Worm (Caenorhabditis elegans) whole organism, L2 larva: ENCODE measurements around the gene F23D12.11.
A peak's percentile ranks its signal among the peaks of the same experiment; 100 is the strongest.

Experiments
- C34F6.9 ChIP-seq: fragments of 150-350 bp; optimal IDR thresholded peaks from 2 replicates; lab custom pipeline; 2014; ENCODE audit warnings: missing biosample characterization, missing genetic modification characterization
- F13H6.1 ChIP-seq: sonication (generic microtip); optimal IDR thresholded peaks from 2 replicates; lab custom pipeline; 2016; ENCODE audit warnings: missing genetic modification characterization, missing compliant biosample characterization
- ZK546.5 ChIP-seq: sonication (generic microtip); optimal IDR thresholded peaks from 2 replicates; lab custom pipeline; 2017; ENCODE audit warnings: missing biosample characterization, missing genetic modification characterization
- alr-1 ChIP-seq: fragments of 150-350 bp; optimal IDR thresholded peaks from 2 replicates; lab custom pipeline; 2014; ENCODE audit warnings: missing biosample characterization, missing genetic modification characterization
- ama-1 ChIP-seq: fragments of 150-350 bp; optimal IDR thresholded peaks from 2 replicates; lab custom pipeline; 2018; ENCODE audit warnings: inconsistent platforms
- blmp-1 ChIP-seq: sonication (generic microtip); optimal IDR thresholded peaks from 2 replicates; lab custom pipeline; 2017; ENCODE audit warnings: missing genetic modification characterization, mild to moderate bottlenecking, missing compliant biosample characterization, antibody characterized with exemption, moderate library complexity; ENCODE audit not compliant: insufficient read depth
- ceh-16 ChIP-seq: fragments of 150-350 bp; optimal IDR thresholded peaks from 2 replicates; lab custom pipeline; 2014; ENCODE audit warnings: missing biosample characterization, missing genetic modification characterization
- ceh-82 ChIP-seq: fragments of 150-350 bp; optimal IDR thresholded peaks from 2 replicates; lab custom pipeline; 2014; ENCODE audit warnings: missing biosample characterization, missing genetic modification characterization
- crh-2 ChIP-seq: sonication (generic microtip); optimal IDR thresholded peaks from 2 replicates; lab custom pipeline; 2017; ENCODE audit warnings: missing biosample characterization, missing genetic modification characterization
- dmd-4 ChIP-seq: sonication (generic microtip); optimal IDR thresholded peaks from 2 replicates; lab custom pipeline; 2017; ENCODE audit warnings: missing biosample characterization, missing genetic modification characterization
- egl-27 ChIP-seq: sonication (generic microtip); optimal IDR thresholded peaks from 3 replicates; lab custom pipeline; 2017; ENCODE audit warnings: missing biosample characterization, missing genetic modification reagents, missing genetic modification characterization
- elt-1 ChIP-seq: fragments of 150-350 bp; optimal IDR thresholded peaks from 2 replicates; lab custom pipeline; 2014; ENCODE audit warnings: missing biosample characterization, missing genetic modification characterization
- fos-1 ChIP-seq: fragments of 150-350 bp; optimal IDR thresholded peaks from 2 replicates; lab custom pipeline; 2014; ENCODE audit warnings: missing biosample characterization, missing genetic modification characterization
- gmeb-1 ChIP-seq: fragments of 150-350 bp; optimal IDR thresholded peaks from 2 replicates; lab custom pipeline; 2014; ENCODE audit warnings: missing biosample characterization, missing genetic modification characterization
- lin-11 ChIP-seq: fragments of 150-350 bp; sonication (generic microtip); optimal IDR thresholded peaks from 2 replicates; lab custom pipeline; 2014; ENCODE audit warnings: missing biosample characterization, missing genetic modification characterization, inconsistent platforms, mixed read lengths
- lin-13 ChIP-seq: fragments of 150-350 bp; optimal IDR thresholded peaks from 2 replicates; lab custom pipeline; 2014; ENCODE audit warnings: missing biosample characterization, missing genetic modification reagents, missing genetic modification characterization
- lin-39 ChIP-seq: fragments of 150-350 bp; optimal IDR thresholded peaks from 2 replicates; lab custom pipeline; 2014; ENCODE audit warnings: missing biosample characterization, missing genetic modification reagents, missing genetic modification characterization
- mab-5 ChIP-seq: fragments of 150-350 bp; optimal IDR thresholded peaks from 2 replicates; lab custom pipeline; 2014; ENCODE audit warnings: missing biosample characterization, missing genetic modification characterization
- mbf-1 ChIP-seq: sonication (generic microtip); optimal IDR thresholded peaks from 2 replicates; lab custom pipeline; 2017; ENCODE audit warnings: missing biosample characterization, missing genetic modification characterization
- nhr-10 ChIP-seq: sonication (generic microtip); optimal IDR thresholded peaks from 2 replicates; lab custom pipeline; 2017; ENCODE audit warnings: missing biosample characterization, missing genetic modification characterization
- nhr-129 ChIP-seq: fragments of 150-350 bp; optimal IDR thresholded peaks from 2 replicates; lab custom pipeline; 2014; ENCODE audit warnings: missing biosample characterization, missing genetic modification characterization
- nhr-21 ChIP-seq: fragments of 150-350 bp; optimal IDR thresholded peaks from 2 replicates; lab custom pipeline; 2014; ENCODE audit warnings: missing biosample characterization, missing genetic modification characterization
- nhr-23 ChIP-seq: fragments of 150-350 bp; optimal IDR thresholded peaks from 2 replicates; lab custom pipeline; 2014; ENCODE audit warnings: missing biosample characterization, missing genetic modification reagents, missing genetic modification characterization
- nhr-237 ChIP-seq: fragments of 150-350 bp; optimal IDR thresholded peaks from 2 replicates; lab custom pipeline; 2014; ENCODE audit warnings: missing biosample characterization, missing genetic modification characterization
- nhr-6 ChIP-seq: fragments of 150-350 bp; optimal IDR thresholded peaks from 2 replicates; lab custom pipeline; 2014; ENCODE audit warnings: missing biosample characterization, missing genetic modification characterization
- nhr-77 ChIP-seq: fragments of 150-350 bp; optimal IDR thresholded peaks from 2 replicates; lab custom pipeline; 2014; ENCODE audit warnings: missing biosample characterization, missing genetic modification characterization
- peb-1 ChIP-seq: fragments of 150-350 bp; optimal IDR thresholded peaks from 2 replicates; lab custom pipeline; 2014; ENCODE audit warnings: missing biosample characterization, missing genetic modification characterization
- sem-4 ChIP-seq: fragments of 150-350 bp; optimal IDR thresholded peaks from 2 replicates; lab custom pipeline; 2014; ENCODE audit warnings: missing biosample characterization, missing genetic modification reagents, missing genetic modification characterization
- skn-1 ChIP-seq: sonication (generic microtip); optimal IDR thresholded peaks from 2 replicates; lab custom pipeline; 2017; ENCODE audit warnings: missing biosample characterization, missing genetic modification characterization
- sma-3 ChIP-seq: sonication (generic microtip); optimal IDR thresholded peaks from 2 replicates; lab custom pipeline; 2016; ENCODE audit warnings: missing genetic modification reagents, missing genetic modification characterization, missing compliant biosample characterization
- snpc-4 ChIP-seq: fragments of 150-350 bp; optimal IDR thresholded peaks from 2 replicates; lab custom pipeline; 2014; ENCODE audit warnings: missing biosample characterization, missing genetic modification characterization
- unc-39 ChIP-seq: fragments of 150-350 bp; optimal IDR thresholded peaks from 2 replicates; lab custom pipeline; 2014; ENCODE audit warnings: missing biosample characterization, missing genetic modification characterization
- unc-55 ChIP-seq: fragments of 150-350 bp; sonication (generic microtip); optimal IDR thresholded peaks from 3 replicates; lab custom pipeline; 2014; ENCODE audit warnings: missing biosample characterization, missing genetic modification reagents, missing genetic modification characterization
- unc-62 ChIP-seq: fragments of 150-350 bp; optimal IDR thresholded peaks from 2 replicates; lab custom pipeline; 2014; ENCODE audit warnings: missing biosample characterization, missing genetic modification reagents, missing genetic modification characterization
- ztf-11 ChIP-seq: sonication (generic microtip); optimal IDR thresholded peaks from 2 replicates; lab custom pipeline; 2017; ENCODE audit warnings: missing biosample characterization, missing genetic modification characterization
- ztf-4 ChIP-seq: fragments of 150-350 bp; optimal IDR thresholded peaks from 2 replicates; lab custom pipeline; 2014; ENCODE audit warnings: missing biosample characterization, missing genetic modification characterization

Gene F23D12.11

ce11 chrX:14447498-14447897 lies 22.9 kb upstream of the F23D12.11 start:
- TF ChIP-seq egl-27 (tag; lab: Kevin White, UChicago) (no peak), ztf-11 (tag; lab: Kevin White, UChicago) (no peak), F13H6.1 (no peak), gmeb-1 (tag; lab: Kevin White, UChicago) (no peak), lin-11 (tag; lab: Kevin White, UChicago) (no peak), nhr-21 (tag; lab: Kevin White, UChicago) (no peak), skn-1 (tag; lab: Kevin White, UChicago) (no peak), blmp-1 (tag; lab: Kevin White, UChicago) (no peak)

DNA sequence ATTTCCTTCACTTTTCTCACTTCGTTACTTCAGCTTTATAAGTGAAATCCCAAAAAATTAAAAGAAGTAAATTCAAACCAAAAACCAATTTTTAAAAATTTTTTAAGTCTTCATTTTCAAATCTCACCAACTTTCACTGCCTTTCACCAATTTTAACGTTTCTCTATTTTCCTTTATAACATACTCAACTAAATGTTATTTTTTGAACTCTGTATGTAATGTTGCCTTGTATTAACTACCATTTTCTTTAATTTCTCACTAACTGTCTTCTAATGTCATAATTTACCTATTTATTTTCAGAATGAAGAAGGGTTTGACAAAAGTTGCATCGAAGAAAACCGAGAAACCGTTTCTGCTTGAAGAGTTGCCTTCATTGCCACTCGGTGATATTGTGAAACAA lies 20.1 kb upstream of the F23D12.11 start, which contains the start of gene F23D12.4:
Gene F23D12.4 (plus strand): TSS at position 301 of the 400 bp plus-strand sequence.
- no peak for TF ChIP-seq lin-13 (GFP tag; lab: Kevin White, UChicago)
- no peak for TF ChIP-seq nhr-129 (tag; lab: Kevin White, UChicago)
- TF ChIP-seq nhr-6 (tag; lab: Kevin White, UChicago): no peak
- TF ChIP-seq elt-1 (tag; lab: Kevin White, UChicago): no peak
- no peak for TF ChIP-seq nhr-237 (tag; lab: Kevin White, UChicago)
- no peak for TF ChIP-seq unc-62
- TF ChIP-seq unc-39 (tag; lab: Kevin White, UChicago): no peak
- no peak for TF ChIP-seq skn-1 (tag; lab: Kevin White, UChicago)
- no peak for TF ChIP-seq mab-5 (tag; lab: Kevin White, UChicago)
- TF ChIP-seq unc-55 (GFP tag; lab: Kevin White, UChicago): no peak

- TF ChIP-seq sem-4 (tag; lab: Kevin White, UChicago) (no peak), blmp-1 (tag; lab: Kevin White, UChicago) (no peak), dmd-4 (no peak), peb-1 (no peak), ZK546.5 (tag; lab: Kevin White, UChicago) (no peak), nhr-237 (tag; lab: Kevin White, UChicago) (no peak), ama-1 (lab: Kevin White, UChicago) (no peak), snpc-4 (tag; lab: Kevin White, UChicago) (no peak), nhr-77 (tag; lab: Kevin White, UChicago) (no peak), nhr-10 (no peak), lin-39 (tag; lab: Kevin White, UChicago) (no peak), ceh-16 (no peak)
Observed at ce11 chrX:14442321-14442720, 17.8 kb upstream of the F23D12.11 start, which contains the start of gene F23D12.3. Gene F23D12.3 (plus strand): TSS chrX:14442621.

- TF ChIP-seq fos-1 (tag; lab: Kevin White, UChicago) (peak; percentile 25), sma-3 (peak; percentile 42), egl-27 (tag; lab: Kevin White, UChicago) (peak; percentile 2)
Observed at ce11 chrX:14437806-14438205, 13.3 kb upstream of the F23D12.11 start.

ce11 chrX:14435648-14436155 lies 11.2 kb upstream of the F23D12.11 start:
- TF ChIP-seq sma-3 (no peak), F13H6.1 (no peak), ceh-82 (tag; lab: Kevin White, UChicago) (no peak), blmp-1 (tag; lab: Kevin White, UChicago) (no peak), ztf-4 (tag; lab: Kevin White, UChicago) (no peak), nhr-6 (tag; lab: Kevin White, UChicago) (no peak), unc-39 (tag; lab: Kevin White, UChicago) (no peak), lin-39 (tag; lab: Kevin White, UChicago) (no peak), C34F6.9 (tag; lab: Kevin White, UChicago) (no peak), alr-1 (no peak), nhr-77 (tag; lab: Kevin White, UChicago) (no peak), crh-2 (tag; lab: Kevin White, UChicago) (no peak), nhr-129 (tag; lab: Kevin White, UChicago) (no peak), snpc-4 (tag; lab: Kevin White, UChicago) (no peak), mbf-1 (tag; lab: Kevin White, UChicago) (no peak), ztf-11 (tag; lab: Kevin White, UChicago) (no peak), nhr-23 (tag; lab: Kevin White, UChicago) (no peak)
